Fruit fly (Drosophila melanogaster) whole organism: ENCODE data around the gene Lasp.

Source experiments
- CG8478 ChIP-seq: fragments of >200 bp; optimal IDR thresholded peaks from 2 replicates; lab custom pipeline; 2018; ENCODE audit warnings: inconsistent platforms
- EcR ChIP-seq, 2 experiments: fragments of >200 bp; optimal IDR thresholded peaks; 2 replicates each; lab custom pipeline; 2017; ENCODE audit warnings: missing biosample characterization in 2 of 2, missing genetic modification characterization in 2 of 2, missing genetic modification reagents in 2 of 2
- psq ChIP-seq: fragments of >200 bp; optimal IDR thresholded peaks from 2 replicates; lab custom pipeline; 2017
- usp ChIP-seq: fragments of >200 bp; optimal IDR thresholded peaks from 2 replicates; lab custom pipeline; 2017; ENCODE audit warnings: missing biosample characterization, missing genetic modification characterization, mixed read lengths

DNA sequence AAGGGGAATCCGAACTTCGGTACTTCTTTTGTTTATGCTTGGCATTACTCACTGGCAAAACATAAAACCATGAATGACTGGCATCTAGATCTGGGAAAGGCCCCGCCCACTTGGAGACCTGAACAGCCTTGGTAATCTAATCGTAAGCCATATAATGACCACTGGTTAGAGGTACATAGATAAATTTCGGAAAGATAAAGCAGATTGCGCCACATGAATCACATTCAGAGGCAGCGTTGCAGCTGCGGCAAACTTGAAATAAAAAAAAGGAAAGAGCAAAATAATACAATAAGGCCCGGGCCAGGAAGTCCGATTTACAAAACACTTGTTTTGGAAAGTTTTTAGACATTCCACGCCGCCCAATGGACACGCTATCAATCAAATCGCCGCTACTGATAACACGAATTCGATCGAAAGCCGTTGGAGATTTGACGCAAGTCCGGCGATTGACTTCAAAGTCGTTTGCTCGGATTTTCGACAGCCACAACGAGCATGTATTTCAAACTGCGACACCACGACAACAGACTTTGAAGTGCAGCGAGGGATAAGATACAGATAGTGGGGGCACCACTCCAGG, 47.2 kb downstream of the Lasp start:
- TF ChIP-seq usp (GFP tag; lab: Kevin White, UChicago) (no peak), psq (no peak), EcR (GFP tag; optimal IDR thresholded peaks at IDR 0.05; lab: Kevin White, UChicago) (no peak), CG8478 (lab: Kevin White, UChicago) (no peak)
